Worm (Caenorhabditis elegans) whole organism, early embryonic: Measurements from ENCODE around the gene F41G3.5.

Experiments used
- B0310.2 ChIP-seq: sonication (generic microtip); optimal IDR thresholded peaks from 2 replicates; lab custom pipeline; 2016; ENCODE audit warnings: mild to moderate bottlenecking, missing genetic modification characterization, missing compliant biosample characterization
- F13C5.2 ChIP-seq: sonication (generic microtip); optimal IDR thresholded peaks from 2 replicates; lab custom pipeline; 2017; ENCODE audit warnings: mild to moderate bottlenecking, missing genetic modification characterization, inconsistent platforms, missing compliant biosample characterization
- aly-1 ChIP-seq: sonication (generic microtip); optimal IDR thresholded peaks from 2 replicates; lab custom pipeline; 2016; ENCODE audit warnings: missing genetic modification characterization, missing compliant biosample characterization
- ama-1 ChIP-seq: fragments of 150-350 bp; optimal IDR thresholded peaks from 2 replicates; lab custom pipeline; 2014
- ceh-13 ChIP-seq: fragments of 200-800 bp; sonication (Bioruptor generic); optimal IDR thresholded peaks from 2 replicates; lab custom pipeline; 2018; ENCODE audit warnings: mild to moderate bottlenecking, missing genetic modification characterization, missing compliant biosample characterization
- ceh-36 ChIP-seq: sonication (generic microtip); optimal IDR thresholded peaks from 2 replicates; lab custom pipeline; 2016; ENCODE audit warnings: missing genetic modification characterization, inconsistent platforms, missing compliant biosample characterization
- ets-7 ChIP-seq: sonication (generic microtip); optimal IDR thresholded peaks from 2 replicates; lab custom pipeline; 2016; ENCODE audit warnings: missing genotype, missing genetic modification characterization, missing compliant biosample characterization
- flt-1 ChIP-seq: fragments of 200-800 bp; sonication (Bioruptor generic); IDR thresholded peaks from 2 replicates; pipeline ENCODE4 v1.3.6; 2022; ENCODE audit warnings: missing genetic modification characterization, missing compliant biosample characterization
- hmbx-1 ChIP-seq: sonication (generic microtip); optimal IDR thresholded peaks from 2 replicates; lab custom pipeline; 2016; ENCODE audit warnings: mild to moderate bottlenecking, missing genetic modification characterization, missing compliant biosample characterization
- hmg-4 ChIP-seq: fragments of 200-800 bp; sonication (Bioruptor generic); optimal IDR thresholded peaks from 2 replicates; lab custom pipeline; 2018; ENCODE audit warnings: mild to moderate bottlenecking, missing genetic modification characterization, missing compliant biosample characterization
- hnd-1 ChIP-seq: sonication (generic microtip); optimal IDR thresholded peaks from 2 replicates; lab custom pipeline; 2016; ENCODE audit warnings: missing genetic modification characterization, missing compliant biosample characterization
- pes-1 ChIP-seq: fragments of 200-800 bp; sonication (Bioruptor generic); IDR thresholded peaks from 2 replicates; pipeline ENCODE4 v1.3.6; 2022; ENCODE audit warnings: missing genetic modification reagents, missing genetic modification characterization, missing compliant biosample characterization
- scrt-1 ChIP-seq: fragments of 200-800 bp; sonication (Bioruptor generic); IDR thresholded peaks from 2 replicates; pipeline ENCODE4 v1.3.6; 2022; ENCODE audit warnings: missing genetic modification characterization, missing compliant biosample characterization
- sea-1 ChIP-seq: fragments of 200-800 bp; sonication (Bioruptor generic); conservative IDR thresholded peaks from 2 replicates; pipeline ENCODE4 v1.3.6; 2022; ENCODE audit warnings: missing genetic modification characterization, missing compliant biosample characterization
- tbx-11 ChIP-seq: fragments of 200-800 bp; sonication (Bioruptor generic); IDR thresholded peaks from 2 replicates; pipeline ENCODE4 v1.3.6; 2022; ENCODE audit warnings: missing genetic modification characterization, missing compliant biosample characterization
- tbx-37 ChIP-seq: fragments of 200-800 bp; sonication (Bioruptor generic); conservative IDR thresholded peaks from 2 replicates; pipeline ENCODE4 v1.3.6; 2022; ENCODE audit warnings: missing genetic modification reagents, missing genetic modification characterization, missing compliant biosample characterization
- tra-4 ChIP-seq: sonication (generic microtip); optimal IDR thresholded peaks from 2 replicates; lab custom pipeline; 2017; ENCODE audit warnings: missing genetic modification characterization, missing compliant biosample characterization

Gene F41G3.5

ce11 chrII:6736604-6737003 lies 9.9 kb upstream of the F41G3.5 start, which contains the start of gene T14B4.1:
Gene T14B4.1, plus strand, starts transcription at chrII:6736904.
- TF ChIP-seq pes-1 (GFP tag; lab: Robert Waterston, UW) (no peak), tra-4 (tag; lab: Kevin White, UChicago) (no peak), flt-1 (GFP tag; lab: Robert Waterston, UW) (no peak), hmbx-1 (tag; lab: Kevin White, UChicago) (no peak), ceh-36 (tag; lab: Kevin White, UChicago) (no peak), B0310.2 (tag; lab: Kevin White, UChicago) (no peak), scrt-1 (no peak), aly-1 (no peak), hmg-4 (GFP tag; lab: Kevin White, UChicago) (no peak), ceh-13 (GFP tag; lab: Kevin White, UChicago) (no peak), tbx-37 (GFP tag; lab: Robert Waterston, UW) (no peak), tbx-11 (GFP tag; lab: Robert Waterston, UW) (no peak), ets-7 (no peak)

- TF ChIP-seq B0310.2 (tag; lab: Kevin White, UChicago) (no peak), ets-7 (peak; percentile 62), ceh-36 (tag; lab: Kevin White, UChicago) (no peak), scrt-1 (no peak; the same call in 1 of the 2 replicates), hmbx-1 (tag; lab: Kevin White, UChicago) (no peak), hnd-1 (tag; lab: Kevin White, UChicago) (peak; percentile 18), tbx-37 (GFP tag; lab: Robert Waterston, UW) (peak; percentile 45), F13C5.2 (tag; lab: Kevin White, UChicago) (peak; percentile 24), ceh-13 (GFP tag; lab: Kevin White, UChicago) (peak; percentile 14), aly-1 (no peak), ama-1 (lab: Kevin White, UChicago) (no peak)
Observed at ce11 chrII:6741428-6741827, 5.1 kb upstream of the F41G3.5 start, which contains the start of gene exos-8. Gene exos-8, plus strand, starts transcription at chrII:6741691.

- TF ChIP-seq aly-1 (no peak), flt-1 (GFP tag; lab: Robert Waterston, UW) (no peak), hnd-1 (tag; lab: Kevin White, UChicago) (no peak), ets-7 (no peak), ama-1 (lab: Kevin White, UChicago) (no peak), B0310.2 (tag; lab: Kevin White, UChicago) (no peak), hmg-4 (GFP tag; lab: Kevin White, UChicago) (no peak), scrt-1 (no peak), ceh-36 (tag; lab: Kevin White, UChicago) (no peak), tbx-11 (GFP tag; lab: Robert Waterston, UW) (no peak), sea-1 (GFP tag; lab: Robert Waterston, UW) (no peak)
Observed at ce11 chrII:6742614-6743013, 3.9 kb upstream of the F41G3.5 start, which contains the start of gene F41G3.6. Gene F41G3.6, plus strand, starts transcription at chrII:6742914.

ce11 chrII:6744648-6745047 lies 1.9 kb upstream of the F41G3.5 start, which contains the start of gene ins-15:
Gene ins-15, minus strand, starts transcription at chrII:6744748.
- TF ChIP-seq B0310.2 (tag; lab: Kevin White, UChicago) (no peak), hmg-4 (GFP tag; lab: Kevin White, UChicago) (no peak), ets-7 (no peak), hmbx-1 (tag; lab: Kevin White, UChicago) (no peak), ceh-13 (GFP tag; lab: Kevin White, UChicago) (no peak), F13C5.2 (tag; lab: Kevin White, UChicago) (no peak), tbx-37 (GFP tag; lab: Robert Waterston, UW) (no peak)

ce11 chrII:6745783-6746182 lies 721 bp upstream of the F41G3.5 start, which contains the start of gene ins-14:
Gene ins-14, minus strand, starts transcription at chrII:6745814.
- TF ChIP-seq ceh-13 (GFP tag; lab: Kevin White, UChicago): no peak
- no peak for TF ChIP-seq aly-1
- TF ChIP-seq flt-1 (GFP tag; lab: Robert Waterston, UW): no peak
- no peak for TF ChIP-seq scrt-1
- no peak for TF ChIP-seq pes-1 (GFP tag; lab: Robert Waterston, UW)
- TF ChIP-seq ets-7: no peak

ce11 chrII:6749422-6749821 lies 2.9 kb downstream of the F41G3.5 start, which contains the start of gene F41G3.10:
Gene F41G3.10, minus strand, starts transcription at chrII:6749522.
- TF ChIP-seq B0310.2 (tag; lab: Kevin White, UChicago) (no peak), hmg-4 (GFP tag; lab: Kevin White, UChicago) (no peak), flt-1 (GFP tag; lab: Robert Waterston, UW) (no peak), tbx-37 (GFP tag; lab: Robert Waterston, UW) (no peak), F13C5.2 (tag; lab: Kevin White, UChicago) (no peak), ceh-13 (GFP tag; lab: Kevin White, UChicago) (no peak)

ce11 chrII:6750929-6751328 lies 4.4 kb downstream of the F41G3.5 start, which contains the start of gene F41G3.20:
Gene F41G3.20, minus strand, starts transcription at chrII:6751029.
- TF ChIP-seq tbx-11 (GFP tag; lab: Robert Waterston, UW): no peak
- TF ChIP-seq B0310.2 (tag; lab: Kevin White, UChicago): no peak
- no peak for TF ChIP-seq hmbx-1 (tag; lab: Kevin White, UChicago)
- no peak for TF ChIP-seq hmg-4 (GFP tag; lab: Kevin White, UChicago)
- TF ChIP-seq ama-1 (lab: Kevin White, UChicago): no peak
- no peak for TF ChIP-seq flt-1 (GFP tag; lab: Robert Waterston, UW)
- no peak for TF ChIP-seq ets-7
- no peak for TF ChIP-seq tra-4 (tag; lab: Kevin White, UChicago)
- TF ChIP-seq scrt-1: no peak
- TF ChIP-seq ceh-36 (tag; lab: Kevin White, UChicago): no peak
- TF ChIP-seq aly-1: no peak
- TF ChIP-seq tbx-37 (GFP tag; lab: Robert Waterston, UW): no peak
- no peak for TF ChIP-seq hnd-1 (tag; lab: Kevin White, UChicago)
- TF ChIP-seq ceh-13 (GFP tag; lab: Kevin White, UChicago): no peak
- no peak for TF ChIP-seq F13C5.2 (tag; lab: Kevin White, UChicago)
- TF ChIP-seq sea-1 (GFP tag; lab: Robert Waterston, UW): no peak
- no peak for TF ChIP-seq pes-1 (GFP tag; lab: Robert Waterston, UW)
